Worm (Caenorhabditis elegans) whole organism, late embryonic: ENCODE data around the gene H42K12.3.

ENCODE experiments used
- T23F11.4 ChIP-seq: fragments of 200-800 bp; sonication (Bioruptor generic); optimal IDR thresholded peaks from 2 replicates; lab custom pipeline; 2018; ENCODE audit warnings: mild to moderate bottlenecking, missing genetic modification characterization, missing compliant biosample characterization
- hlh-13 ChIP-seq: fragments of 200-800 bp; sonication (Bioruptor generic); optimal IDR thresholded peaks from 2 replicates; lab custom pipeline; 2018; ENCODE audit warnings: mild to moderate bottlenecking, missing genetic modification characterization, missing compliant biosample characterization
- nfya-1 ChIP-seq: sonication (generic microtip); optimal IDR thresholded peaks from 2 replicates; lab custom pipeline; 2017; ENCODE audit warnings: missing genetic modification characterization, mild to moderate bottlenecking, missing compliant biosample characterization, antibody characterized with exemption, moderate library complexity
- npax-4 ChIP-seq: sonication (generic microtip); optimal IDR thresholded peaks from 2 replicates; lab custom pipeline; 2016; ENCODE audit warnings: missing genetic modification characterization, missing compliant biosample characterization
- pha-4 ChIP-seq: fragments of 150-350 bp; optimal IDR thresholded peaks from 2 replicates; lab custom pipeline; 2018; ENCODE audit warnings: missing biosample characterization, missing genetic modification reagents, missing genetic modification characterization
- pros-1 ChIP-seq: fragments of 150-350 bp; optimal IDR thresholded peaks from 2 replicates; lab custom pipeline; 2014; ENCODE audit warnings: missing biosample characterization, missing genetic modification reagents, missing genetic modification characterization
- tbx-2 ChIP-seq: sonication (generic microtip); optimal IDR thresholded peaks from 2 replicates; lab custom pipeline; 2016; ENCODE audit warnings: missing genetic modification characterization, missing compliant biosample characterization

DNA sequence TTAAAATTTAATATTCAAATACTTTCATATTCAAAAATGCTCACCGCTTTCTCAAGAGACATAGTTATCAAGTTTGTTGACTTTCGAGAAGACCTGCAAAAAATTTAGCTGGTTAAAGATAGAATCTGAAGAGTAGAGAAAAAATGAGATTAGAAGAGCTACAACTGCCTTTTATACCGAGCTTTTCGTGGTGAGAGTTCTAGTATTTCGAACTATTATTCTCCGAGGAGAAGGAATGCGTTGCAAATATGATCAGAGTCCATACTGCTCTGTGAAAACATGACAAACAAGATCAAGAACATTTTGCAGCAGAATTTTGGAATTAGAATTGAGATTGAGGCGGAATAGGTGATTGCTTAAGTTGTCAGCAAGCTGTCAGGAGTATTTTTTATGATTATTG, 49.4 kb downstream of the H42K12.3 start, which contains the start of gene F56C3.4:
- TF ChIP-seq hlh-13 (GFP tag; lab: Kevin White, UChicago) (no peak), npax-4 (no peak), pros-1 (tag; lab: Kevin White, UChicago) (no peak), tbx-2 (tag; lab: Kevin White, UChicago) (no peak), T23F11.4 (no peak), pha-4 (tag; lab: Kevin White, UChicago) (no peak), nfya-1 (tag; lab: Kevin White, UChicago) (no peak)
